Worm (Caenorhabditis elegans) whole organism, midembryonic: ENCODE measurements around the gene twk-43.

ENCODE experiments used
- T22C8.4 ChIP-seq: fragments of 200-800 bp; sonication (Bioruptor generic); IDR thresholded peaks from 2 replicates; pipeline ENCODE4 v1.3.6; 2022; ENCODE audit warnings: missing genetic modification characterization, missing compliant biosample characterization
- cog-1 ChIP-seq: sonication (generic microtip); optimal IDR thresholded peaks from 2 replicates; lab custom pipeline; 2016; ENCODE audit warnings: missing genetic modification characterization, missing compliant biosample characterization
- flt-1 ChIP-seq: fragments of 200-800 bp; sonication (Bioruptor generic); IDR thresholded peaks from 2 replicates; pipeline ENCODE4 v1.3.6; 2022; ENCODE audit warnings: missing genetic modification characterization, missing compliant biosample characterization
- klf-2 ChIP-seq: fragments of 200-800 bp; sonication (Bioruptor generic); conservative IDR thresholded peaks from 2 replicates; pipeline ENCODE4 v1.3.6; 2022; ENCODE audit warnings: missing genetic modification reagents, missing genetic modification characterization, missing compliant biosample characterization
- ref-1 ChIP-seq: fragments of 200-800 bp; sonication (Bioruptor generic); conservative IDR thresholded peaks from 2 replicates; pipeline ENCODE4 v1.3.6; 2022; ENCODE audit warnings: missing genetic modification reagents, missing genetic modification characterization, missing compliant biosample characterization
- tab-1 ChIP-seq: fragments of 200-800 bp; sonication (Bioruptor generic); IDR thresholded peaks from 2 replicates; pipeline ENCODE4 v1.3.6; 2022; ENCODE audit warnings: missing genetic modification characterization, missing compliant biosample characterization
- ztf-23 ChIP-seq: fragments of 200-800 bp; sonication (Bioruptor generic); IDR thresholded peaks from 2 replicates; pipeline ENCODE4 v1.3.6; 2022; ENCODE audit warnings: missing genetic modification reagents, missing genetic modification characterization, missing compliant biosample characterization
- ztf-29 ChIP-seq: fragments of 200-800 bp; sonication (Bioruptor generic); IDR thresholded peaks from 2 replicates; pipeline ENCODE4 v1.3.6; 2022; ENCODE audit warnings: missing genetic modification reagents, missing genetic modification characterization, missing compliant biosample characterization

DNA sequence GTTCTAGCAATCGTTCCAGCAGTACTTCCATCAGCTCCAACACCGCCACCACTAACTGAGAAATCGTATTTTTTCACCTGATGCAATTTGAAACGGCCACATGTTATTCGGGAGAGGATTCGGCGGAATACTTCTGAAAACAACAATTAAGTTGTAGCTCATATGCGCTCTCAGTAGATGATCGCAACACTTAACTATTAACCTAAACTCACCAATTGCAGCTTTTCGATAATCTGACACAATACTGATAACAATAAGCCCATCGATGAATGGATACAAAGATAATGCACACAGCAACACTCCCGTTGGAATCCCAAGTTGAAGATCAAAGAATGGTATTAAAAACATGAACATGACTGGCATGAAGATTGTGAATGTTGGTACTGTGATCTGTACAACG, 8.0 kb upstream of the twk-43 start:
- TF ChIP-seq cog-1 (no peak), ztf-23 (GFP tag; lab: Robert Waterston, UW) (no peak), T22C8.4 (GFP tag; lab: Robert Waterston, UW) (no peak), tab-1 (no peak), flt-1 (GFP tag; lab: Robert Waterston, UW) (no peak), ref-1 (GFP tag; lab: Robert Waterston, UW) (no peak), ztf-29 (no peak), klf-2 (GFP tag; lab: Robert Waterston, UW) (no peak)
